Fruit fly (Drosophila melanogaster) whole organism, embryonic: ENCODE measurements around the gene CG15880.

Source experiments
- Asciz ChIP-seq: fragments of 200-800 bp; sonication (Bioruptor generic); optimal IDR thresholded peaks from 2 replicates; lab custom pipeline; 2017; ENCODE audit warnings: missing biosample characterization, mild to moderate bottlenecking, missing genetic modification characterization, missing genetic modification reagents
- BEAF-32 ChIP-seq: fragments of 200-800 bp; sonication (Bioruptor generic); optimal IDR thresholded peaks from 3 replicates; lab custom pipeline; 2017; ENCODE audit warnings: missing biosample characterization, missing genetic modification characterization, mild to moderate bottlenecking, moderate library complexity, missing genetic modification reagents
- CG10267 ChIP-seq: fragments of 200-800 bp; sonication (Bioruptor generic); optimal IDR thresholded peaks from 2 replicates; lab custom pipeline; 2018; ENCODE audit warnings: missing biosample characterization, mild to moderate bottlenecking, missing genetic modification characterization, moderate library complexity
- CG11247 ChIP-seq: fragments of 200-800 bp; sonication (Bioruptor generic); IDR thresholded peaks from 2 replicates; pipeline ENCODE4 v1.3.6; 2022; ENCODE audit warnings: missing biosample characterization, missing genetic modification characterization
- CG11560 ChIP-seq: fragments of 200-800 bp; sonication (Bioruptor generic); IDR thresholded peaks from 3 replicates; pipeline ENCODE4 v1.3.6; 2022; ENCODE audit warnings: missing biosample characterization, missing genetic modification characterization
- CG11695 ChIP-seq: fragments of 200-800 bp; sonication (Bioruptor generic); IDR thresholded peaks from 3 replicates; pipeline ENCODE4 v1.3.6; 2022; ENCODE audit warnings: missing biosample characterization, missing genetic modification characterization
- CG12104 ChIP-seq: fragments of 200-800 bp; sonication (Bioruptor generic); optimal IDR thresholded peaks from 3 replicates; lab custom pipeline; 2016; ENCODE audit warnings: missing biosample characterization, missing genetic modification characterization
- CG12391 ChIP-seq: fragments of 200-800 bp; sonication (Bioruptor generic); optimal IDR thresholded peaks from 3 replicates; lab custom pipeline; 2018; ENCODE audit warnings: missing biosample characterization, mild to moderate bottlenecking, missing genetic modification characterization, moderate library complexity
- CG12744 ChIP-seq: fragments of 200-800 bp; sonication (Bioruptor generic); optimal IDR thresholded peaks from 2 replicates; lab custom pipeline; 2016; ENCODE audit warnings: missing biosample characterization, missing genetic modification characterization
- CG14014 ChIP-seq: fragments of 200-800 bp; sonication (Bioruptor generic); IDR thresholded peaks from 2 replicates; pipeline ENCODE4 v1.3.6; 2022; ENCODE audit warnings: missing biosample characterization, missing genetic modification characterization
- CG16813 ChIP-seq: fragments of 200-800 bp; sonication (Bioruptor generic); IDR thresholded peaks from 3 replicates; pipeline ENCODE4 v1.3.6; 2022; ENCODE audit warnings: missing biosample characterization, missing genetic modification characterization; ENCODE audit not compliant: partially characterized antibody
- CG2129 ChIP-seq: fragments of 200-800 bp; sonication (Bioruptor generic); IDR thresholded peaks from 2 replicates; pipeline ENCODE4 v1.3.6; 2022; ENCODE audit warnings: missing biosample characterization, missing genetic modification characterization; ENCODE audit not compliant: partially characterized antibody
- CG2199 ChIP-seq: fragments of 200-800 bp; sonication (Bioruptor generic); IDR thresholded peaks from 3 replicates; pipeline ENCODE4 v1.3.6; 2022; ENCODE audit warnings: missing biosample characterization, missing genetic modification characterization
- CG2678 ChIP-seq: fragments of 200-800 bp; sonication (Bioruptor generic); optimal IDR thresholded peaks from 3 replicates; lab custom pipeline; 2019; ENCODE audit warnings: missing biosample characterization, mild to moderate bottlenecking, missing genetic modification characterization, moderate library complexity
- CG31224 ChIP-seq: fragments of 200-800 bp; sonication (Bioruptor generic); IDR thresholded peaks from 2 replicates; pipeline ENCODE4 v1.3.6; 2022; ENCODE audit warnings: missing biosample characterization, missing genetic modification characterization
- CG32767 ChIP-seq: fragments of 200-800 bp; sonication (Bioruptor generic); IDR thresholded peaks from 2 replicates; pipeline ENCODE4 v1.3.6; 2022; ENCODE audit warnings: missing biosample characterization, missing genetic modification characterization
- CG33213 ChIP-seq: fragments of 200-800 bp; sonication (Bioruptor generic); optimal IDR thresholded peaks from 3 replicates; lab custom pipeline; 2016; ENCODE audit warnings: missing biosample characterization, missing genetic modification characterization
- CG34376 ChIP-seq: fragments of 200-800 bp; sonication (Bioruptor generic); optimal IDR thresholded peaks from 2 replicates; lab custom pipeline; 2018; ENCODE audit warnings: missing biosample characterization, mild to moderate bottlenecking, missing genetic modification characterization
- CG4854 ChIP-seq: fragments of 200-800 bp; sonication (Bioruptor generic); optimal IDR thresholded peaks from 2 replicates; lab custom pipeline; 2016; ENCODE audit warnings: missing biosample characterization, missing genetic modification characterization, inconsistent platforms
- CG6175 ChIP-seq: fragments of 200-800 bp; sonication (Bioruptor generic); IDR thresholded peaks from 3 replicates; pipeline ENCODE4 v1.3.6; 2022; ENCODE audit warnings: missing biosample characterization, missing genetic modification characterization
- CG6791 ChIP-seq: fragments of 200-800 bp; sonication (Bioruptor generic); IDR thresholded peaks from 3 replicates; pipeline ENCODE4 v1.3.6; 2022; ENCODE audit warnings: missing biosample characterization, missing genetic modification characterization; ENCODE audit not compliant: partially characterized antibody
- CG7556 ChIP-seq: fragments of 200-800 bp; sonication (Bioruptor generic); optimal IDR thresholded peaks from 2 replicates; lab custom pipeline; 2017; ENCODE audit warnings: missing biosample characterization, mild to moderate bottlenecking, missing genetic modification characterization
- CG7745 ChIP-seq: fragments of 200-800 bp; sonication (Bioruptor generic); optimal IDR thresholded peaks from 2 replicates; lab custom pipeline; 2018; ENCODE audit warnings: missing biosample characterization, mild to moderate bottlenecking, missing genetic modification characterization, moderate library complexity
- HLH3B ChIP-seq: fragments of 200-800 bp; sonication (Bioruptor generic); IDR thresholded peaks from 2 replicates; pipeline ENCODE4 v1.3.6; 2022; ENCODE audit warnings: missing biosample characterization, missing genetic modification characterization
- HLHmδ ChIP-seq: fragments of 200-800 bp; sonication (Bioruptor generic); optimal IDR thresholded peaks from 2 replicates; lab custom pipeline; 2018; ENCODE audit warnings: missing biosample characterization, mild to moderate bottlenecking, missing genetic modification characterization, moderate library complexity
- Hand ChIP-seq: fragments of 200-800 bp; sonication (Bioruptor generic); optimal IDR thresholded peaks from 2 replicates; lab custom pipeline; 2017; ENCODE audit warnings: mild to moderate bottlenecking, missing biosample characterization, missing genetic modification reagents, missing genetic modification characterization
- Hr78 ChIP-seq, 2 experiments: fragments of 200-800 bp in 1 of 2; fragments of >200 bp in 1 of 2; sonication (Bioruptor generic) in 1 of 2; optimal IDR thresholded peaks; 2 replicates each; lab custom pipeline; 2017 to 2019; ENCODE audit warnings: missing biosample characterization in 2 of 2, missing genetic modification characterization in 2 of 2, mild to moderate bottlenecking in 1 of 2, moderate library complexity in 1 of 2
- Lim3 ChIP-seq: fragments of 200-800 bp; sonication (Bioruptor generic); IDR thresholded peaks from 2 replicates; pipeline ENCODE4 v1.3.6; 2022; ENCODE audit warnings: missing biosample characterization, missing genetic modification characterization
- Max ChIP-seq: fragments of 200-800 bp; sonication (Bioruptor generic); optimal IDR thresholded peaks from 2 replicates; lab custom pipeline; 2016; ENCODE audit warnings: missing biosample characterization, mild to moderate bottlenecking, missing genetic modification characterization
- Nf-YA ChIP-seq: fragments of 200-800 bp; sonication (Bioruptor generic); IDR thresholded peaks from 2 replicates; pipeline ENCODE4 v1.3.6; 2022; ENCODE audit warnings: missing biosample characterization, missing genetic modification characterization
- TFAM ChIP-seq: fragments of 200-800 bp; sonication (Bioruptor generic); optimal IDR thresholded peaks from 2 replicates; lab custom pipeline; 2017; ENCODE audit warnings: missing biosample characterization, missing genetic modification characterization, inconsistent platforms
- Usf ChIP-seq: fragments of 200-800 bp; sonication (Bioruptor generic); optimal IDR thresholded peaks from 2 replicates; lab custom pipeline; 2017; ENCODE audit warnings: missing genotype, missing biosample characterization, missing genetic modification characterization
- ase ChIP-seq: fragments of 200-800 bp; sonication (Bioruptor generic); IDR thresholded peaks from 3 replicates; pipeline ENCODE4 v1.3.6; 2022; ENCODE audit warnings: missing biosample characterization, missing genetic modification characterization
- ato ChIP-seq: fragments of 200-800 bp; sonication (Bioruptor generic); IDR thresholded peaks from 2 replicates; pipeline ENCODE4 v1.3.6; 2022; ENCODE audit warnings: missing biosample characterization, missing genetic modification characterization; ENCODE audit not compliant: partially characterized antibody
- br ChIP-seq: fragments of >200 bp; optimal IDR thresholded peaks from 2 replicates; lab custom pipeline; 2017
- cato ChIP-seq: fragments of 200-800 bp; sonication (Bioruptor generic); optimal IDR thresholded peaks from 2 replicates; lab custom pipeline; 2016; ENCODE audit warnings: missing biosample characterization, missing genetic modification characterization, borderline replicate concordance
- fd3F ChIP-seq: fragments of 200-800 bp; sonication (Bioruptor generic); optimal IDR thresholded peaks from 2 replicates; lab custom pipeline; 2018; ENCODE audit warnings: missing biosample characterization, mild to moderate bottlenecking, missing genetic modification characterization, moderate library complexity
- gcm2 ChIP-seq: fragments of 200-800 bp; sonication (Bioruptor generic); optimal IDR thresholded peaks from 2 replicates; lab custom pipeline; 2016; ENCODE audit warnings: missing biosample characterization, missing genetic modification characterization
- gro ChIP-seq: fragments of 200-800 bp; sonication (Bioruptor generic); optimal IDR thresholded peaks from 2 replicates; lab custom pipeline; 2016; ENCODE audit warnings: missing biosample characterization, missing genetic modification characterization
- hbn ChIP-seq: fragments of 200-800 bp; sonication (Bioruptor generic); IDR thresholded peaks from 2 replicates; pipeline ENCODE4 v1.3.6; 2022; ENCODE audit warnings: missing biosample characterization, missing genetic modification characterization; ENCODE audit not compliant: partially characterized antibody
- lab ChIP-seq: fragments of 200-800 bp; sonication (Bioruptor generic); optimal IDR thresholded peaks from 3 replicates; lab custom pipeline; 2017; ENCODE audit warnings: missing biosample characterization, missing genetic modification characterization, mild to moderate bottlenecking, moderate library complexity, missing genetic modification reagents
- p53 ChIP-seq: fragments of 200-800 bp; sonication (Bioruptor generic); optimal IDR thresholded peaks from 2 replicates; lab custom pipeline; 2016; ENCODE audit warnings: missing biosample characterization, missing genetic modification characterization
- peb ChIP-seq: fragments of 200-800 bp; sonication (Bioruptor generic); IDR thresholded peaks from 2 replicates; pipeline ENCODE4 v1.3.6; 2022; ENCODE audit warnings: missing biosample characterization, missing genetic modification characterization
- pita ChIP-seq: fragments of 200-800 bp; sonication (Bioruptor generic); optimal IDR thresholded peaks from 2 replicates; lab custom pipeline; 2017; ENCODE audit warnings: missing biosample characterization, mild to moderate bottlenecking, missing genetic modification characterization
- psq ChIP-seq: fragments of 200-800 bp; sonication (Bioruptor generic); optimal IDR thresholded peaks from 2 replicates; lab custom pipeline; 2017; ENCODE audit warnings: missing biosample characterization, missing genetic modification characterization
- ranshi ChIP-seq: fragments of 200-800 bp; sonication (Bioruptor generic); IDR thresholded peaks from 2 replicates; pipeline ENCODE4 v1.3.6; 2022; ENCODE audit warnings: missing biosample characterization, missing genetic modification characterization
- row ChIP-seq: fragments of 200-800 bp; sonication (Bioruptor generic); IDR thresholded peaks from 3 replicates; pipeline ENCODE4 v1.3.6; 2022; ENCODE audit warnings: missing biosample characterization, missing genetic modification characterization
- salm ChIP-seq: fragments of 200-800 bp; sonication (Bioruptor generic); optimal IDR thresholded peaks from 2 replicates; lab custom pipeline; 2018; ENCODE audit warnings: missing biosample characterization, mild to moderate bottlenecking, missing genetic modification characterization
- schlank ChIP-seq: fragments of 200-800 bp; sonication (Bioruptor generic); optimal IDR thresholded peaks from 2 replicates; lab custom pipeline; 2018; ENCODE audit warnings: missing biosample characterization, mild to moderate bottlenecking, missing genetic modification characterization
- sens-2 ChIP-seq: fragments of 200-800 bp; sonication (Bioruptor generic); IDR thresholded peaks from 2 replicates; pipeline ENCODE4 v1.3.6; 2022; ENCODE audit warnings: missing biosample characterization, missing genetic modification characterization
- sisA ChIP-seq: fragments of 200-800 bp; sonication (Bioruptor generic); IDR thresholded peaks from 2 replicates; pipeline ENCODE4 v1.3.6; 2022; ENCODE audit warnings: missing biosample characterization, missing genetic modification characterization

CG15880 gene

DNA sequence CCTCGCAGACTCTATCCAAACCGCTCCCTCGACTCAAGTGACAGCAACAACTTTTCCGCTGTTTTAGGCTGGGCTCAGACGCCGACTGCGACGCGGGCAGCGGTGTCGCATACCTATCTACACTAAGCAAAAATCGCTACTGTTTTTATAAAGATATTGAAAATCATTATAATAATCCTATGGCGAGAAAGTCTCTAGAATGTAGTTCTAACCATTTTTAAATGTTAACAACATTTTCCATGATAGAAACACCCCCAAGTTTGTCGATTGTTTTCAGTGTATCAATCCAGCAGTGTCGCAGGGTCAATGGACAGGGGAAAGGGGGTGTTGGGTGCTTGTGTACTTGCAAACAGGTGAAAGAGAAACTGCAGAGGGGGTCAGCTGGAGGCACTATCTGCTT lies 48.1 kb upstream of the CG15880 start (continued):
- TF ChIP-seq CG34376 (GFP tag; lab: Kevin White, UChicago), result peak; percentile 84
- peak; percentile 95 for TF ChIP-seq CG4854 (GFP tag; lab: Kevin White, UChicago)
- peak; percentile 90 for TF ChIP-seq Lim3 (GFP tag; lab: Robert Waterston, UW)
- peak; percentile 96 for TF ChIP-seq sisA
- peak; percentile 64 for TF ChIP-seq CG7745 (tag; lab: Kevin White, UChicago)
- peak; percentile 95 for TF ChIP-seq sens-2
- TF ChIP-seq CG6175 (GFP tag; lab: Robert Waterston, UW), result peak; percentile 89
- TF ChIP-seq lab (GFP tag; lab: Kevin White, UChicago), result peak; percentile 98
- peak; percentile 90 for TF ChIP-seq CG31224
- TF ChIP-seq CG12104 (GFP tag; lab: Kevin White, UChicago), result peak; percentile 95
- TF ChIP-seq pita (GFP tag; lab: Kevin White, UChicago), result no peak
- peak; percentile 95 for TF ChIP-seq HLH3B (GFP tag; lab: Robert Waterston, UW)
- TF ChIP-seq Usf (GFP tag; lab: Kevin White, UChicago), result peak; percentile 87
- peak; percentile 90 for TF ChIP-seq CG10267 (tag; lab: Kevin White, UChicago)
- peak; percentile 96 for TF ChIP-seq ase (GFP tag; lab: Robert Waterston, UW)
- TF ChIP-seq CG11560 (tag; lab: Robert Waterston, UW), result peak; percentile 83
- TF ChIP-seq cato (GFP tag; lab: Kevin White, UChicago), result peak; percentile 91
- peak; percentile 93 for TF ChIP-seq salm (tag; lab: Kevin White, UChicago)
- TF ChIP-seq CG2129 (GFP tag; lab: Robert Waterston, UW), result no peak
- no peak for TF ChIP-seq br
- peak; percentile 95 for TF ChIP-seq Asciz (GFP tag; lab: Kevin White, UChicago)
- TF ChIP-seq HLHmδ (GFP tag; lab: Kevin White, UChicago), result no peak
- peak; percentile 96 for TF ChIP-seq CG33213 (GFP tag; lab: Kevin White, UChicago)
- peak; percentile 85 for TF ChIP-seq TFAM (GFP tag; lab: Kevin White, UChicago)
- peak; percentile 92 for TF ChIP-seq Nf-YA
- TF ChIP-seq ato (GFP tag; lab: Robert Waterston, UW), result no peak
- peak in 1 of 2 experiments; percentile 94 for TF ChIP-seq Hr78 (GFP tag; optimal IDR thresholded peaks at IDR 0.05; lab: Kevin White, UChicago)
- peak; percentile 88 for TF ChIP-seq peb (GFP tag; lab: Robert Waterston, UW)
- TF ChIP-seq fd3F (GFP tag; lab: Kevin White, UChicago), result peak; percentile 93
- TF ChIP-seq CG7556 (GFP tag; lab: Kevin White, UChicago), result peak; percentile 96
- TF ChIP-seq CG32767 (GFP tag; lab: Robert Waterston, UW), result peak; percentile 93
- TF ChIP-seq CG2678 (tag; lab: Kevin White, UChicago), result peak; percentile 97
- peak; percentile 92 for TF ChIP-seq schlank (tag; lab: Kevin White, UChicago)
- TF ChIP-seq Hand (GFP tag; lab: Kevin White, UChicago), result peak; percentile 89
- TF ChIP-seq hbn (GFP tag; lab: Robert Waterston, UW), result no peak
- TF ChIP-seq row (GFP tag; lab: Robert Waterston, UW), result peak; percentile 95
- TF ChIP-seq CG6791 (GFP tag; lab: Robert Waterston, UW), result no peak
- peak; percentile 68 for TF ChIP-seq p53 (GFP tag; lab: Kevin White, UChicago)
- peak; percentile 96 for TF ChIP-seq gro (GFP tag; lab: Kevin White, UChicago)
- peak; percentile 7 for TF ChIP-seq BEAF-32 (GFP tag; lab: Kevin White, UChicago)
- peak; percentile 97 for TF ChIP-seq CG14014
- peak; percentile 96 for TF ChIP-seq CG2199 (GFP tag; lab: Robert Waterston, UW)
- peak; percentile 95 for TF ChIP-seq CG11247
- peak; percentile 92 for TF ChIP-seq psq (GFP tag; lab: Kevin White, UChicago)
- peak; percentile 96 for TF ChIP-seq Max (GFP tag; lab: Kevin White, UChicago)
- peak; percentile 95 for TF ChIP-seq gcm2 (GFP tag; lab: Kevin White, UChicago)
- TF ChIP-seq CG16813 (GFP tag; lab: Robert Waterston, UW), result no peak
- peak; percentile 97 for TF ChIP-seq CG12391 (tag; lab: Kevin White, UChicago)
- peak; percentile 94 for TF ChIP-seq CG11695 (GFP tag; lab: Robert Waterston, UW)
- TF ChIP-seq ranshi, result peak; percentile 97
- TF ChIP-seq CG12744, result peak; percentile 93
